Fruit fly (Drosophila melanogaster) whole organism, embryonic: Measurements from ENCODE around the gene Elba3.

ENCODE experiments used
- CG11504 ChIP-seq: fragments of 200-800 bp; sonication (Bioruptor generic); optimal IDR thresholded peaks from 3 replicates; lab custom pipeline; 2019; ENCODE audit warnings: missing biosample characterization, mild to moderate bottlenecking, missing genetic modification characterization, moderate library complexity
- CG18011 ChIP-seq: fragments of 200-800 bp; sonication (Bioruptor generic); optimal IDR thresholded peaks from 2 replicates; lab custom pipeline; 2017; ENCODE audit warnings: missing biosample characterization, missing genetic modification characterization, mild to moderate bottlenecking, moderate library complexity, missing genotype
- CG42726 ChIP-seq: fragments of 200-800 bp; sonication (Bioruptor generic); IDR thresholded peaks from 2 replicates; pipeline ENCODE4 v1.3.6; 2022; ENCODE audit warnings: missing biosample characterization, missing genetic modification characterization; ENCODE audit not compliant: partially characterized antibody
- CG4328 ChIP-seq: fragments of 200-800 bp; sonication (Bioruptor generic); optimal IDR thresholded peaks from 3 replicates; lab custom pipeline; 2017; ENCODE audit warnings: missing biosample characterization, missing genetic modification reagents, missing genetic modification characterization
- CG4730 ChIP-seq: fragments of 200-800 bp; sonication (Bioruptor generic); IDR thresholded peaks from 2 replicates; pipeline ENCODE4 v1.3.6; 2022; ENCODE audit warnings: missing biosample characterization, missing genetic modification characterization
- CG6272 ChIP-seq: fragments of 200-800 bp; sonication (Bioruptor generic); IDR thresholded peaks from 2 replicates; pipeline ENCODE4 v1.3.6; 2022; ENCODE audit warnings: missing biosample characterization, missing genetic modification characterization
- CG8944 ChIP-seq: fragments of 200-800 bp; sonication (Bioruptor generic); optimal IDR thresholded peaks from 3 replicates; lab custom pipeline; 2016; ENCODE audit warnings: missing biosample characterization, missing genetic modification characterization
- Chrac-16 ChIP-seq: fragments of 200-800 bp; sonication (Bioruptor generic); optimal IDR thresholded peaks from 3 replicates; lab custom pipeline; 2016; ENCODE audit warnings: missing biosample characterization, missing genetic modification characterization
- Deaf1 ChIP-seq: fragments of 200-800 bp; optimal IDR thresholded peaks from 3 replicates; lab custom pipeline; 2019; ENCODE audit warnings: missing biosample characterization, mild to moderate bottlenecking, missing genetic modification characterization, moderate library complexity
- Gsc ChIP-seq: fragments of 200-800 bp; sonication (Bioruptor generic); IDR thresholded peaks from 2 replicates; pipeline ENCODE4 v1.3.6; 2022; ENCODE audit warnings: missing biosample characterization, missing genetic modification characterization
- Hr39 ChIP-seq: fragments of >200 bp; optimal IDR thresholded peaks from 2 replicates; lab custom pipeline; 2017
- Jarid2 ChIP-seq: fragments of 200-800 bp; sonication (Bioruptor generic); optimal IDR thresholded peaks from 3 replicates; lab custom pipeline; 2017; ENCODE audit warnings: mild to moderate bottlenecking, missing biosample characterization, missing genetic modification reagents, missing genetic modification characterization
- Ptx1 ChIP-seq: fragments of 200-800 bp; sonication (Bioruptor generic); IDR thresholded peaks from 2 replicates; pipeline ENCODE4 v1.3.6; 2022; ENCODE audit warnings: missing biosample characterization, missing genetic modification characterization
- al ChIP-seq: fragments of 200-800 bp; sonication (Bioruptor generic); IDR thresholded peaks from 2 replicates; pipeline ENCODE4 v1.3.6; 2022; ENCODE audit warnings: missing biosample characterization, missing genetic modification characterization
- cas ChIP-seq: fragments of 200-800 bp; sonication (Bioruptor generic); IDR thresholded peaks from 2 replicates; pipeline ENCODE4 v1.3.6; 2022; ENCODE audit warnings: missing biosample characterization, missing genetic modification characterization
- dati ChIP-seq: fragments of 200-800 bp; sonication (Bioruptor generic); IDR thresholded peaks from 2 replicates; pipeline ENCODE4 v1.3.6; 2022; ENCODE audit warnings: missing biosample characterization, missing genetic modification characterization
- gsb ChIP-seq: fragments of 200-800 bp; sonication (Bioruptor generic); IDR thresholded peaks from 2 replicates; pipeline ENCODE4 v1.3.6; 2022; ENCODE audit warnings: missing biosample characterization, missing genetic modification characterization
- sqz ChIP-seq: fragments of 200-800 bp; sonication (Bioruptor generic); optimal IDR thresholded peaks from 3 replicates; lab custom pipeline; 2018; ENCODE audit warnings: missing biosample characterization, mild to moderate bottlenecking, missing genetic modification characterization
- unc-4 ChIP-seq: fragments of 200-800 bp; sonication (Bioruptor generic); IDR thresholded peaks from 2 replicates; pipeline ENCODE4 v1.3.6; 2022; ENCODE audit warnings: missing biosample characterization, missing genetic modification characterization; ENCODE audit not compliant: partially characterized antibody

Gene Elba3

dm6 chr2L:4726021-4726420, 38.7 kb downstream of the Elba3 start (continued):
- no peak for TF ChIP-seq Gsc
- TF ChIP-seq cas (GFP tag; lab: Robert Waterston, UW) = no peak
- TF ChIP-seq Hr39 (lab: Kevin White, UChicago) = no peak
- TF ChIP-seq Jarid2 (GFP tag; lab: Kevin White, UChicago) = no peak
- TF ChIP-seq CG4328 (GFP tag; lab: Kevin White, UChicago) = no peak
- peak; percentile 60; the same call in 1 of the 2 replicates for TF ChIP-seq CG42726 (GFP tag; lab: Robert Waterston, UW)
- peak; percentile 12; the same call in 1 of the 2 replicates for TF ChIP-seq CG6272
- TF ChIP-seq unc-4 (GFP tag; lab: Robert Waterston, UW) = no peak
- TF ChIP-seq sqz (GFP tag; lab: Kevin White, UChicago) = no peak
- no peak for TF ChIP-seq Deaf1 (tag; lab: Kevin White, UChicago)
- TF ChIP-seq gsb (GFP tag; lab: Robert Waterston, UW) = no peak
- TF ChIP-seq Ptx1 (GFP tag; lab: Robert Waterston, UW) = no peak
- TF ChIP-seq Chrac-16 (GFP tag; lab: Kevin White, UChicago) = no peak
- TF ChIP-seq dati (GFP tag; lab: Robert Waterston, UW) = no peak
- peak; percentile 33 for TF ChIP-seq CG11504 (tag; lab: Kevin White, UChicago)
- no peak for TF ChIP-seq al (GFP tag; lab: Robert Waterston, UW)

dm6 chr2L:4734358-4734757, 47.0 kb downstream of the Elba3 start, which contains the start of gene CG15631:
CG15631 (minus strand) TSS chr2L:4734458.
- TF ChIP-seq CG8944 (GFP tag; lab: Kevin White, UChicago) (no peak), CG18011 (GFP tag; lab: Kevin White, UChicago) (no peak), CG4730 (no peak)
